Fruit fly (Drosophila melanogaster) whole organism, embryonic: ENCODE data around the gene Ubi-p5E.

Experiments used
- Atf6 ChIP-seq: fragments of 200-800 bp; sonication (Bioruptor generic); IDR thresholded peaks from 2 replicates; pipeline ENCODE4 v1.3.6; 2022; ENCODE audit warnings: missing biosample characterization, missing genetic modification characterization
- BEAF-32 ChIP-seq: fragments of 200-800 bp; sonication (Bioruptor generic); optimal IDR thresholded peaks from 3 replicates; lab custom pipeline; 2017; ENCODE audit warnings: missing biosample characterization, missing genetic modification characterization, mild to moderate bottlenecking, moderate library complexity, missing genetic modification reagents
- CG10147 ChIP-seq: fragments of 200-800 bp; sonication (Bioruptor generic); optimal IDR thresholded peaks from 2 replicates; lab custom pipeline; 2019; ENCODE audit warnings: missing biosample characterization, mild to moderate bottlenecking, missing genetic modification characterization, moderate library complexity
- CG10209 ChIP-seq: fragments of 200-800 bp; sonication (Bioruptor generic); optimal IDR thresholded peaks from 3 replicates; lab custom pipeline; 2017; ENCODE audit warnings: missing biosample characterization, mild to moderate bottlenecking, missing genetic modification characterization, missing genetic modification reagents
- CG11696 ChIP-seq: fragments of 200-800 bp; sonication (Bioruptor generic); IDR thresholded peaks from 2 replicates; pipeline ENCODE4 v1.3.6; 2022; ENCODE audit warnings: missing biosample characterization, missing genetic modification characterization
- CG1233 ChIP-seq: fragments of 200-800 bp; sonication (Bioruptor generic); optimal IDR thresholded peaks from 4 replicates; lab custom pipeline; 2018; ENCODE audit warnings: missing biosample characterization, mild to moderate bottlenecking, missing genetic modification characterization
- CG1602 ChIP-seq: fragments of 200-800 bp; sonication (Bioruptor generic); optimal IDR thresholded peaks from 3 replicates; lab custom pipeline; 2016; ENCODE audit warnings: missing biosample characterization, missing genetic modification characterization
- CG17385 ChIP-seq: fragments of 200-800 bp; sonication (Bioruptor generic); optimal IDR thresholded peaks from 3 replicates; lab custom pipeline; 2018; ENCODE audit warnings: missing biosample characterization, mild to moderate bottlenecking, missing genetic modification characterization
- CG17829 ChIP-seq: fragments of 200-800 bp; optimal IDR thresholded peaks from 2 replicates; lab custom pipeline; 2019; ENCODE audit warnings: missing biosample characterization, mild to moderate bottlenecking, missing genetic modification characterization, moderate library complexity
- CG18476 ChIP-seq: fragments of 200-800 bp; sonication (Bioruptor generic); optimal IDR thresholded peaks from 2 replicates; lab custom pipeline; 2016; ENCODE audit warnings: missing biosample characterization, mild to moderate bottlenecking, missing genetic modification characterization
- CG2116 ChIP-seq: fragments of 200-800 bp; sonication (Bioruptor generic); optimal IDR thresholded peaks from 3 replicates; lab custom pipeline; 2018; ENCODE audit warnings: missing biosample characterization, mild to moderate bottlenecking, missing genetic modification characterization
- CG43689 ChIP-seq: fragments of 200-800 bp; sonication (Bioruptor generic); IDR thresholded peaks from 2 replicates; pipeline ENCODE4 v1.3.6; 2022; ENCODE audit warnings: missing biosample characterization, missing genetic modification characterization
- CG6175 ChIP-seq: fragments of 200-800 bp; sonication (Bioruptor generic); IDR thresholded peaks from 3 replicates; pipeline ENCODE4 v1.3.6; 2022; ENCODE audit warnings: missing biosample characterization, missing genetic modification characterization
- CG6813 ChIP-seq: fragments of 200-800 bp; sonication (Bioruptor generic); optimal IDR thresholded peaks from 2 replicates; lab custom pipeline; 2017; ENCODE audit warnings: missing biosample characterization, missing genetic modification characterization, mild to moderate bottlenecking, moderate library complexity, missing genetic modification reagents
- CG7745 ChIP-seq: fragments of 200-800 bp; sonication (Bioruptor generic); optimal IDR thresholded peaks from 2 replicates; lab custom pipeline; 2018; ENCODE audit warnings: missing biosample characterization, mild to moderate bottlenecking, missing genetic modification characterization, moderate library complexity
- CG8924 ChIP-seq: fragments of 200-800 bp; optimal IDR thresholded peaks from 3 replicates; lab custom pipeline; 2019; ENCODE audit warnings: missing biosample characterization, mild to moderate bottlenecking, missing genetic modification characterization, moderate library complexity
- CG9727 ChIP-seq: fragments of 200-800 bp; sonication (Bioruptor generic); optimal IDR thresholded peaks from 3 replicates; lab custom pipeline; 2017; ENCODE audit warnings: missing biosample characterization, mild to moderate bottlenecking, missing genetic modification characterization
- Deaf1 ChIP-seq: fragments of 200-800 bp; optimal IDR thresholded peaks from 3 replicates; lab custom pipeline; 2019; ENCODE audit warnings: missing biosample characterization, mild to moderate bottlenecking, missing genetic modification characterization, moderate library complexity
- Dip3 ChIP-seq: fragments of 200-800 bp; sonication (Bioruptor generic); optimal IDR thresholded peaks from 3 replicates; lab custom pipeline; 2016; ENCODE audit warnings: missing biosample characterization, missing genetic modification characterization
- Hr51 ChIP-seq, 2 experiments: fragments of 200-800 bp; sonication (Bioruptor generic); optimal IDR thresholded peaks; 2 replicates in 1 of 2; 3 replicates in 1 of 2; lab custom pipeline; 2016 to 2018; ENCODE audit warnings: missing biosample characterization in 2 of 2, missing genetic modification characterization in 2 of 2, mild to moderate bottlenecking in 1 of 2, moderate library complexity in 1 of 2
- Hsf ChIP-seq: fragments of 200-800 bp; sonication (Bioruptor generic); optimal IDR thresholded peaks from 3 replicates; lab custom pipeline; 2016; ENCODE audit warnings: missing biosample characterization, missing genetic modification characterization
- NC2α ChIP-seq: fragments of 200-800 bp; sonication (Bioruptor generic); optimal IDR thresholded peaks from 2 replicates; lab custom pipeline; 2016; ENCODE audit warnings: missing biosample characterization, missing genetic modification characterization
- NFAT ChIP-seq: fragments of 200-800 bp; sonication (Bioruptor generic); IDR thresholded peaks from 2 replicates; pipeline ENCODE4 v1.3.6; 2022; ENCODE audit warnings: missing biosample characterization, missing genetic modification characterization
- NK7.1 ChIP-seq: fragments of 200-800 bp; sonication (Bioruptor generic); optimal IDR thresholded peaks from 3 replicates; lab custom pipeline; 2016; ENCODE audit warnings: missing biosample characterization, missing genetic modification characterization
- Neu2 ChIP-seq: fragments of 200-800 bp; sonication (Bioruptor generic); optimal IDR thresholded peaks from 3 replicates; lab custom pipeline; 2016; ENCODE audit warnings: missing biosample characterization, missing genetic modification characterization, borderline replicate concordance
- Opbp ChIP-seq: fragments of 200-800 bp; sonication (Bioruptor generic); IDR thresholded peaks from 3 replicates; pipeline ENCODE4 v1.3.6; 2022; ENCODE audit warnings: missing biosample characterization, missing genetic modification characterization; ENCODE audit not compliant: partially characterized antibody
- Pdp1 ChIP-seq, 2 experiments: fragments of 200-800 bp; sonication (Bioruptor generic); optimal IDR thresholded peaks; 3 replicates each; lab custom pipeline; 2016; ENCODE audit warnings: missing biosample characterization in 2 of 2, missing genetic modification characterization in 2 of 2, mild to moderate bottlenecking in 1 of 2, moderate library complexity in 1 of 2
- YL-1 ChIP-seq: fragments of 200-800 bp; sonication (Bioruptor generic); optimal IDR thresholded peaks from 3 replicates; lab custom pipeline; 2017; ENCODE audit warnings: missing biosample characterization, mild to moderate bottlenecking, missing genetic modification characterization
- cg ChIP-seq: fragments of 200-800 bp; sonication (Bioruptor generic); optimal IDR thresholded peaks from 3 replicates; lab custom pipeline; 2019; ENCODE audit warnings: missing biosample characterization, mild to moderate bottlenecking, missing genetic modification characterization, moderate library complexity
- chif ChIP-seq, 2 experiments: fragments of 200-800 bp; sonication (Bioruptor generic); optimal IDR thresholded peaks; 3 replicates each; lab custom pipeline; 2016; ENCODE audit warnings: missing biosample characterization in 2 of 2, missing genetic modification characterization in 2 of 2
- dati ChIP-seq: fragments of 200-800 bp; sonication (Bioruptor generic); IDR thresholded peaks from 2 replicates; pipeline ENCODE4 v1.3.6; 2022; ENCODE audit warnings: missing biosample characterization, missing genetic modification characterization
- ftz-f1 ChIP-seq: fragments of 200-800 bp; sonication (Bioruptor generic); optimal IDR thresholded peaks from 2 replicates; lab custom pipeline; 2016; ENCODE audit warnings: missing biosample characterization, missing genetic modification characterization
- gce ChIP-seq: fragments of 200-800 bp; sonication (Bioruptor generic); IDR thresholded peaks from 3 replicates; pipeline ENCODE4 v1.3.6; 2022; ENCODE audit warnings: missing biosample characterization, missing genetic modification characterization
- gcm ChIP-seq: fragments of 200-800 bp; sonication (Bioruptor generic); optimal IDR thresholded peaks from 2 replicates; lab custom pipeline; 2019; ENCODE audit warnings: missing biosample characterization, mild to moderate bottlenecking, missing genetic modification characterization, moderate library complexity
- gsb-n ChIP-seq: fragments of 200-800 bp; sonication (Bioruptor generic); optimal IDR thresholded peaks from 3 replicates; lab custom pipeline; 2018; ENCODE audit warnings: missing biosample characterization, mild to moderate bottlenecking, missing genetic modification characterization
- her ChIP-seq: fragments of 200-800 bp; sonication (Bioruptor generic); optimal IDR thresholded peaks from 2 replicates; lab custom pipeline; 2016; ENCODE audit warnings: missing biosample characterization, missing genetic modification characterization
- lab ChIP-seq: fragments of 200-800 bp; sonication (Bioruptor generic); optimal IDR thresholded peaks from 3 replicates; lab custom pipeline; 2017; ENCODE audit warnings: missing biosample characterization, missing genetic modification characterization, mild to moderate bottlenecking, moderate library complexity, missing genetic modification reagents
- lilli ChIP-seq: fragments of 200-800 bp; sonication (Bioruptor generic); optimal IDR thresholded peaks from 3 replicates; lab custom pipeline; 2016; ENCODE audit warnings: missing biosample characterization, missing genetic modification characterization
- nau ChIP-seq: fragments of 200-800 bp; sonication (Bioruptor generic); optimal IDR thresholded peaks from 3 replicates; lab custom pipeline; 2017; ENCODE audit warnings: missing biosample characterization, mild to moderate bottlenecking, missing genetic modification characterization, missing genetic modification reagents
- nmo ChIP-seq: fragments of 200-800 bp; sonication (Bioruptor generic); optimal IDR thresholded peaks from 2 replicates; lab custom pipeline; 2018; ENCODE audit warnings: missing biosample characterization, mild to moderate bottlenecking, missing genetic modification characterization, moderate library complexity
- nom ChIP-seq: fragments of 200-800 bp; sonication (Bioruptor generic); optimal IDR thresholded peaks from 2 replicates; lab custom pipeline; 2017; ENCODE audit warnings: missing biosample characterization, missing genetic modification characterization, mild to moderate bottlenecking, moderate library complexity, missing genetic modification reagents
- onecut ChIP-seq: fragments of 200-800 bp; sonication (Bioruptor generic); IDR thresholded peaks from 2 replicates; pipeline ENCODE4 v1.3.6; 2022; ENCODE audit warnings: missing biosample characterization, missing genetic modification characterization
- pfk ChIP-seq: fragments of 200-800 bp; sonication (Bioruptor generic); optimal IDR thresholded peaks from 2 replicates; lab custom pipeline; 2018; ENCODE audit warnings: missing biosample characterization, mild to moderate bottlenecking, missing genetic modification characterization, moderate library complexity
- phol ChIP-seq: fragments of 200-800 bp; sonication (Bioruptor generic); optimal IDR thresholded peaks from 3 replicates; lab custom pipeline; 2018; ENCODE audit warnings: missing biosample characterization, mild to moderate bottlenecking, missing genetic modification characterization, moderate library complexity
- sob ChIP-seq: fragments of 200-800 bp; sonication (Bioruptor generic); IDR thresholded peaks from 2 replicates; pipeline ENCODE4 v1.3.6; 2022; ENCODE audit warnings: missing biosample characterization, missing genetic modification characterization
- stwl ChIP-seq: fragments of 200-800 bp; sonication (Bioruptor generic); optimal IDR thresholded peaks from 3 replicates; lab custom pipeline; 2018; ENCODE audit warnings: missing biosample characterization, mild to moderate bottlenecking, missing genetic modification characterization, moderate library complexity
- sug ChIP-seq: fragments of 200-800 bp; optimal IDR thresholded peaks from 2 replicates; lab custom pipeline; 2019; ENCODE audit warnings: missing biosample characterization, mild to moderate bottlenecking, missing genetic modification characterization, moderate library complexity
- unc-4 ChIP-seq: fragments of 200-800 bp; sonication (Bioruptor generic); IDR thresholded peaks from 2 replicates; pipeline ENCODE4 v1.3.6; 2022; ENCODE audit warnings: missing biosample characterization, missing genetic modification characterization; ENCODE audit not compliant: partially characterized antibody
- unpg ChIP-seq: fragments of 200-800 bp; sonication (Bioruptor generic); optimal IDR thresholded peaks from 3 replicates; lab custom pipeline; 2018; ENCODE audit warnings: missing biosample characterization, mild to moderate bottlenecking, missing genetic modification characterization, moderate library complexity

Ubi-p5E gene

dm6 chrX:6291083-6291699 is 11.7 kb upstream of the Ubi-p5E start, which contains the start of the genes Rpt4 and mldr (continued):
- TF ChIP-seq Dip3: no peak
- TF ChIP-seq ftz-f1 (GFP tag; lab: Kevin White, UChicago): no peak
- no peak for TF ChIP-seq NK7.1
- no peak for TF ChIP-seq Hsf (GFP tag; lab: Kevin White, UChicago)
- no peak for TF ChIP-seq CG6175 (GFP tag; lab: Robert Waterston, UW)
- TF ChIP-seq BEAF-32 (GFP tag; lab: Kevin White, UChicago): peak; percentile 42
- TF ChIP-seq pfk (GFP tag; lab: Kevin White, UChicago): no peak
- no peak for TF ChIP-seq Opbp (GFP tag; lab: Robert Waterston, UW)
- no peak for TF ChIP-seq chif (GFP tag; optimal IDR thresholded peaks at IDR 0.05; lab: Kevin White, UChicago)
- TF ChIP-seq CG18476 (GFP tag; lab: Kevin White, UChicago): no peak
- TF ChIP-seq onecut (GFP tag; lab: Robert Waterston, UW): no peak
- no peak for TF ChIP-seq gcm (GFP tag; lab: Kevin White, UChicago)
- peak; percentile 38 for TF ChIP-seq stwl
- TF ChIP-seq phol (tag; lab: Kevin White, UChicago): peak; percentile 55
- TF ChIP-seq nau (GFP tag; lab: Kevin White, UChicago): no peak
- no peak for TF ChIP-seq CG43689 (GFP tag; lab: Robert Waterston, UW)
- no peak for TF ChIP-seq Deaf1 (tag; lab: Kevin White, UChicago)
- TF ChIP-seq NC2α: no peak
- no peak for TF ChIP-seq Hr51 (GFP tag; optimal IDR thresholded peaks at IDR 0.05; lab: Kevin White, UChicago)
- TF ChIP-seq unc-4 (GFP tag; lab: Robert Waterston, UW): peak; percentile 41
- TF ChIP-seq sob: no peak
- TF ChIP-seq lilli (GFP tag; lab: Kevin White, UChicago): no peak
- TF ChIP-seq CG2116 (GFP tag; lab: Kevin White, UChicago): peak; percentile 12
- peak in 1 of 2 experiments; percentile 52 for TF ChIP-seq Pdp1 (GFP tag; optimal IDR thresholded peaks at IDR 0.05; lab: Kevin White, UChicago)
- TF ChIP-seq lab (GFP tag; lab: Kevin White, UChicago): no peak
- no peak for TF ChIP-seq Neu2 (GFP tag; lab: Kevin White, UChicago)
- TF ChIP-seq CG10209 (GFP tag; lab: Kevin White, UChicago): no peak
- no peak for TF ChIP-seq gsb-n
- TF ChIP-seq Atf6: no peak
- peak; percentile 31 for TF ChIP-seq CG17829
- TF ChIP-seq sug: peak; percentile 0
- no peak for TF ChIP-seq cg
- peak; percentile 10 for TF ChIP-seq CG8924 (tag; lab: Kevin White, UChicago)
- TF ChIP-seq CG17385: no peak
- no peak for TF ChIP-seq NFAT (GFP tag; lab: Robert Waterston, UW)
- TF ChIP-seq dati: no peak
- TF ChIP-seq CG1602 (GFP tag; lab: Kevin White, UChicago): no peak
- no peak for TF ChIP-seq CG7745 (tag; lab: Kevin White, UChicago)
- peak; percentile 40 for TF ChIP-seq nmo
- peak; percentile 87 for TF ChIP-seq YL-1
- TF ChIP-seq nom (GFP tag; lab: Kevin White, UChicago): peak; percentile 19
- TF ChIP-seq her: no peak
- TF ChIP-seq CG6813 (GFP tag; lab: Kevin White, UChicago): no peak
- TF ChIP-seq CG10147 (GFP tag; lab: Kevin White, UChicago): no peak
- TF ChIP-seq CG9727 (GFP tag; lab: Kevin White, UChicago): no peak
- no peak for TF ChIP-seq CG11696 (GFP tag; lab: Robert Waterston, UW)
- TF ChIP-seq unpg (GFP tag; lab: Kevin White, UChicago): no peak
- TF ChIP-seq gce (GFP tag; lab: Robert Waterston, UW): no peak
- TF ChIP-seq CG1233 (GFP tag; lab: Kevin White, UChicago): no peak
